Fruit fly (Drosophila melanogaster): ENCODE results near the gene nyo.

The nyo gene

DNA sequence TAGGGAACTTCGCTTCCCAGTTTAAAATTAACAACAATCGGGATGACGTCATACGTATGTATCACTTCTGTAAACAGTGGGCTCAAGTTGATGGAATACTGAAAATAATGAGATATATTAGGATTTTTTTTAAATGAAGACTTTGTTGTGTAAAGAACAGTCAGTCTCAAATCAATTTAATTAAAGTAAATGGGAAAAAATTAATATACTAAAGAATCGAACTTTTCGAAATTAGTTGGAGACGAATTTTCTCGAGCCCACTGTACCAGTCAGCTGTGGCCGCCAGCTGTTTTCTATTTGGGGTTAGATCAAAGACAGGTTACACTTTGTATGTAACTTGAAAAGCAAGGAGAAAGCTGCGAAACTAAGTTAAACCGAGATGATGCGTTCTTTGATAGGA is 45.5 kb downstream of the nyo start, which contains the start of gene CG1635 (continued):
- peak; percentile 97 for TF ChIP-seq nmo (GFP tag; optimal IDR thresholded peaks at IDR 0.05)
- TF ChIP-seq zen (tag; optimal IDR thresholded peaks at IDR 0.05) = peak; percentile 99
- TF ChIP-seq pnt (GFP tag; optimal IDR thresholded peaks at IDR 0.05) = peak; percentile 87
- peak; percentile 98 for TF ChIP-seq sim (GFP tag; IDR thresholded peaks at IDR 0.05)
- TF ChIP-seq CkIIα-i1 (GFP tag; IDR thresholded peaks at IDR 0.05) = peak; percentile 92
- peak in 1 of 3 experiments; percentile 90 for TF ChIP-seq Stat92E (GFP tag; optimal IDR thresholded peaks at IDR 0.05)
- peak; percentile 100 for TF ChIP-seq CG2712 (tag; optimal IDR thresholded peaks at IDR 0.05)
- peak; percentile 98 for TF ChIP-seq GATAe (GFP tag; conservative IDR thresholded peaks at IDR 0.05)
- TF ChIP-seq CG2199 (GFP tag; IDR thresholded peaks at IDR 0.05) = peak; percentile 99
- TF ChIP-seq pho (GFP tag; optimal IDR thresholded peaks at IDR 0.05) = peak; percentile 99
- peak; percentile 99 for TF ChIP-seq Med (GFP tag)
- TF ChIP-seq CG15479 (GFP tag; optimal IDR thresholded peaks at IDR 0.05) = peak; percentile 85
- TF ChIP-seq Gug (GFP tag; IDR thresholded peaks at IDR 0.05) = peak; percentile 96
- peak; percentile 99 for TF ChIP-seq esg (GFP tag; conservative IDR thresholded peaks at IDR 0.05)
- peak; percentile 98 for TF ChIP-seq D19A (tag; optimal IDR thresholded peaks at IDR 0.05)
- peak; percentile 58; the same call in 1 of the 2 replicates for TF ChIP-seq amos (GFP tag; IDR thresholded peaks at IDR 0.05; ENCODE audit: partially characterized antibody)
- TF ChIP-seq CG11695 (GFP tag; IDR thresholded peaks at IDR 0.05) = peak; percentile 99
- peak; percentile 99 for TF ChIP-seq CG11247 (GFP tag; IDR thresholded peaks at IDR 0.05)
- TF ChIP-seq Hsf (GFP tag; optimal IDR thresholded peaks at IDR 0.05) = peak; percentile 99
- peak; percentile 98 for TF ChIP-seq B-H1 (GFP tag; IDR thresholded peaks at IDR 0.05)
- TF ChIP-seq scrt (GFP tag; optimal IDR thresholded peaks at IDR 0.05) = peak; percentile 98
- TF ChIP-seq CG8944 (GFP tag; optimal IDR thresholded peaks at IDR 0.05) = peak; percentile 96
- TF ChIP-seq ewg (GFP tag; optimal IDR thresholded peaks at IDR 0.05) = peak; percentile 98
- peak; percentile 95 for TF ChIP-seq ash1 (GFP tag; optimal IDR thresholded peaks at IDR 0.05)
- TF ChIP-seq CG1792 (GFP tag; optimal IDR thresholded peaks at IDR 0.05) = peak; percentile 97
- TF ChIP-seq Hr51 (GFP tag; optimal IDR thresholded peaks at IDR 0.05) = peak; percentile 98 to 100
- peak; percentile 98 for TF ChIP-seq CG1024 (GFP tag; IDR thresholded peaks at IDR 0.05)
- TF ChIP-seq CG6254 (GFP tag; optimal IDR thresholded peaks at IDR 0.05) = peak; percentile 97
- peak; percentile 97 for TF ChIP-seq CG4854 (GFP tag; optimal IDR thresholded peaks at IDR 0.05)
- TF ChIP-seq Nf-YC (tag; optimal IDR thresholded peaks at IDR 0.05) = peak; percentile 94
- peak; percentile 98 for TF ChIP-seq ham (GFP tag; IDR thresholded peaks at IDR 0.05)
- TF ChIP-seq CG11456 (GFP tag; IDR thresholded peaks at IDR 0.05) = peak; percentile 99
- TF ChIP-seq Fer2 (tag; optimal IDR thresholded peaks at IDR 0.05) = peak; percentile 99
- peak; percentile 99 for TF ChIP-seq CG2875 (GFP tag; optimal IDR thresholded peaks at IDR 0.05)
- no peak for TF ChIP-seq br (optimal IDR thresholded peaks at IDR 0.05)
- TF ChIP-seq E2f2 (GFP tag; IDR thresholded peaks at IDR 0.05) = peak; percentile 92
- TF ChIP-seq kay (GFP tag; optimal IDR thresholded peaks at IDR 0.05) = peak; percentile 99
- peak; percentile 98 for TF ChIP-seq CG15696 (tag; optimal IDR thresholded peaks at IDR 0.05)
- peak; percentile 88 for TF ChIP-seq Abd-B (GFP tag; optimal IDR thresholded peaks at IDR 0.05)
- TF ChIP-seq az2 (GFP tag; optimal IDR thresholded peaks at IDR 0.05) = peak; percentile 99
- peak; percentile 98 for TF ChIP-seq CG4617 (GFP tag; optimal IDR thresholded peaks at IDR 0.05; ENCODE audit: borderline replicate concordance)
- peak; percentile 99 for TF ChIP-seq ind (GFP tag; optimal IDR thresholded peaks at IDR 0.05)
- TF ChIP-seq CG30403 (GFP tag; optimal IDR thresholded peaks at IDR 0.05) = peak; percentile 99
- peak; percentile 97 for TF ChIP-seq sisA (GFP tag; IDR thresholded peaks at IDR 0.05)
- TF ChIP-seq insv (GFP tag; optimal IDR thresholded peaks at IDR 0.05) = peak; percentile 74 to 87
- no peak for TF ChIP-seq CG2129 (GFP tag; IDR thresholded peaks at IDR 0.05; ENCODE audit: partially characterized antibody)
- peak; percentile 77 for TF ChIP-seq Sry-β (GFP tag; optimal IDR thresholded peaks at IDR 0.05)
- peak; percentile 97 for TF ChIP-seq ac (GFP tag; optimal IDR thresholded peaks at IDR 0.05)
- peak; percentile 100 for TF ChIP-seq CG13424 (tag; optimal IDR thresholded peaks at IDR 0.05)
- peak; percentile 100 for TF ChIP-seq CG32532 (GFP tag; IDR thresholded peaks at IDR 0.05)
- TF ChIP-seq dm (GFP tag; optimal IDR thresholded peaks at IDR 0.05) = peak; percentile 97

Measured in whole organism, embryonic.